Fruit fly (Drosophila melanogaster): ENCODE data around the gene KLHL18.

KLHL18 gene

DNA sequence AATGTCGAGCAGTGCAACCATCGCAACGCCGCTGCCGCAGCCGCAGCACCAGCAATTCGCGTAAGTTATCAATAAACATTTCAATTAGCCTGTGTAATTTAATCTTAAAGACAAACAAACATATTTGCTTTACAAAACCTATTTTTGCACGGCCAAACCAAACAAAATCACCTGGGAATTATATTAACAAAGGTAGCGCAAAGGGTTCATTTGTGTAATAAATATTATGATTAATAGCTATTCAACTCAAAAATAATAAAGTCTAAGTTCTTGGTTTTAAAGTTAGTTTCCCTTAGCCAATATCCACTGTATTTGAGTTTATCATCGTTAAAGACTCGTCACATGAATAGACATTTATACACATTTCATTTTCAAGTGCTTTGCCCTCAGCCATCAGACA lies 41.0 kb downstream of the KLHL18 start (continued):
- TF ChIP-seq crc (GFP tag; optimal IDR thresholded peaks at IDR 0.05) (no peak), gem (tag; optimal IDR thresholded peaks at IDR 0.05) (peak; percentile 34), Blimp-1 (GFP tag; optimal IDR thresholded peaks at IDR 0.05) (no peak), bab2 (GFP tag; optimal IDR thresholded peaks at IDR 0.05) (no peak), tx (GFP tag; optimal IDR thresholded peaks at IDR 0.05) (no peak), CG4854 (GFP tag; optimal IDR thresholded peaks at IDR 0.05) (no peak), CG3847 (GFP tag; IDR thresholded peaks at IDR 0.05) (0 out of 2 replicates have a peak, but pooled peaks have one; percentile 5), CG3281 (GFP tag; optimal IDR thresholded peaks at IDR 0.05) (peak; percentile 8), CG6689 (GFP tag; IDR thresholded peaks at IDR 0.05) (no peak), fd3F (GFP tag; optimal IDR thresholded peaks at IDR 0.05) (peak; percentile 1), CG8089 (GFP tag; optimal IDR thresholded peaks at IDR 0.05) (no peak), CG2889 (GFP tag; IDR thresholded peaks at IDR 0.05) (no peak), CG3726 (GFP tag; IDR thresholded peaks at IDR 0.05) (no peak), gt (GFP tag; IDR thresholded peaks at IDR 0.05) (no peak), row (GFP tag; IDR thresholded peaks at IDR 0.05) (peak; percentile 45; the same call in 2 of the 3 replicates), CG6272 (GFP tag; IDR thresholded peaks at IDR 0.05) (no peak), abd-A (tag; optimal IDR thresholded peaks at IDR 0.05) (no peak), ems (GFP tag; optimal IDR thresholded peaks at IDR 0.05) (no peak), trem (tag; optimal IDR thresholded peaks at IDR 0.05) (no peak), CG30431 (GFP tag; optimal IDR thresholded peaks at IDR 0.05) (no peak), CG13424 (tag; optimal IDR thresholded peaks at IDR 0.05) (peak; percentile 30), CG10321 (GFP tag; IDR thresholded peaks at IDR 0.05) (no peak), crp (GFP tag; optimal IDR thresholded peaks at IDR 0.05) (no peak), CG10209 (GFP tag; optimal IDR thresholded peaks at IDR 0.05) (no peak), CoRest (tag; optimal IDR thresholded peaks at IDR 0.05) (peak; percentile 48), CG13894 (tag; optimal IDR thresholded peaks at IDR 0.05) (no peak), Ravus (GFP tag; IDR thresholded peaks at IDR 0.05) (no peak), hkb (optimal IDR thresholded peaks at IDR 0.05) (no peak), hkb (GFP tag; IDR thresholded peaks at IDR 0.05) (no peak), NfI (GFP tag; optimal IDR thresholded peaks at IDR 0.05) (peak; percentile 3), croc (GFP tag; conservative IDR thresholded peaks at IDR 0.05) (no peak), slbo (GFP tag; IDR thresholded peaks at IDR 0.05) (peak; percentile 43), Fer2 (tag; optimal IDR thresholded peaks at IDR 0.05) (no peak), CG32772 (GFP tag; IDR thresholded peaks at IDR 0.05) (no peak), sima (GFP tag; optimal IDR thresholded peaks at IDR 0.05) (no peak), ERR (GFP tag; optimal IDR thresholded peaks at IDR 0.05) (no peak), CG7928 (GFP tag; optimal IDR thresholded peaks at IDR 0.05) (no peak), ab (GFP tag; optimal IDR thresholded peaks at IDR 0.05) (no peak), jigr1 (GFP tag; IDR thresholded peaks at IDR 0.05) (no peak), CG15011 (GFP tag; optimal IDR thresholded peaks at IDR 0.05) (no peak), CG17385 (GFP tag; optimal IDR thresholded peaks at IDR 0.05) (peak; percentile 18), CG17328 (GFP tag; IDR thresholded peaks at IDR 0.05) (no peak), CG8924 (tag; optimal IDR thresholded peaks at IDR 0.05) (no peak), CG9817 (tag; optimal IDR thresholded peaks at IDR 0.05) (peak; percentile 24), sens-2 (GFP tag; IDR thresholded peaks at IDR 0.05) (no peak), bcd (GFP tag; optimal IDR thresholded peaks at IDR 0.05) (no peak), maf-S (GFP tag; optimal IDR thresholded peaks at IDR 0.05) (no peak), kah (GFP tag; optimal IDR thresholded peaks at IDR 0.05) (no peak), CG1603 (tag; optimal IDR thresholded peaks at IDR 0.05) (no peak), jing (GFP tag; optimal IDR thresholded peaks at IDR 0.05) (no peak), Drgx (GFP tag; IDR thresholded peaks at IDR 0.05) (peak; percentile 64), Atf6 (GFP tag; IDR thresholded peaks at IDR 0.05) (peak; percentile 59; the same call in 1 of the 2 replicates), gsb-n (tag; optimal IDR thresholded peaks at IDR 0.05) (no peak)
